Worm (Caenorhabditis elegans) whole organism, L4/young adult: ENCODE measurements around the gene ptp-5.2.

Experiments
- dao-5 ChIP-seq: sonication (generic microtip); optimal IDR thresholded peaks from 2 replicates; lab custom pipeline; 2016; ENCODE audit warnings: missing genotype, missing genetic modification characterization, moderate library complexity, missing compliant biosample characterization
- him-1 ChIP-seq: sonication (generic microtip); optimal IDR thresholded peaks from 2 replicates; lab custom pipeline; 2016; ENCODE audit warnings: missing genotype, missing genetic modification reagents, missing genetic modification characterization, missing compliant biosample characterization

- TF ChIP-seq dao-5 (tag; lab: Kevin White, UChicago) = no peak
- no peak for TF ChIP-seq him-1
Measured at ce11 chrIV:14782211-14782610, 21.5 kb upstream of the ptp-5.2 start, which contains the start of gene Y57G11C.1130.
